Fruit fly (Drosophila melanogaster) Kc167 (cell line): ENCODE results near the gene CG9932.

ENCODE experiments used
- Myc ChIP-seq: fragments of >200 bp; optimal IDR thresholded peaks from 2 replicates; lab custom pipeline; 2017; ENCODE audit warnings: missing external identifiers
- Sin3A ChIP-seq: fragments of >200 bp; optimal IDR thresholded peaks from 2 replicates; lab custom pipeline; 2018; ENCODE audit warnings: missing external identifiers
- h ChIP-seq: fragments of >200 bp; optimal IDR thresholded peaks from 3 replicates; lab custom pipeline; 2018; ENCODE audit warnings: missing external identifiers
- insv ChIP-seq: fragments of >200 bp; optimal IDR thresholded peaks from 3 replicates; lab custom pipeline; 2018; ENCODE audit warnings: missing external identifiers
- psq ChIP-seq: fragments of >200 bp; optimal IDR thresholded peaks from 2 replicates; lab custom pipeline; 2017; ENCODE audit warnings: missing external identifiers
- ttk ChIP-seq: sonication (Bioruptor generic); optimal IDR thresholded peaks from 2 replicates; lab custom pipeline; 2017; ENCODE audit warnings: missing external identifiers

Gene CG9932

DNA sequence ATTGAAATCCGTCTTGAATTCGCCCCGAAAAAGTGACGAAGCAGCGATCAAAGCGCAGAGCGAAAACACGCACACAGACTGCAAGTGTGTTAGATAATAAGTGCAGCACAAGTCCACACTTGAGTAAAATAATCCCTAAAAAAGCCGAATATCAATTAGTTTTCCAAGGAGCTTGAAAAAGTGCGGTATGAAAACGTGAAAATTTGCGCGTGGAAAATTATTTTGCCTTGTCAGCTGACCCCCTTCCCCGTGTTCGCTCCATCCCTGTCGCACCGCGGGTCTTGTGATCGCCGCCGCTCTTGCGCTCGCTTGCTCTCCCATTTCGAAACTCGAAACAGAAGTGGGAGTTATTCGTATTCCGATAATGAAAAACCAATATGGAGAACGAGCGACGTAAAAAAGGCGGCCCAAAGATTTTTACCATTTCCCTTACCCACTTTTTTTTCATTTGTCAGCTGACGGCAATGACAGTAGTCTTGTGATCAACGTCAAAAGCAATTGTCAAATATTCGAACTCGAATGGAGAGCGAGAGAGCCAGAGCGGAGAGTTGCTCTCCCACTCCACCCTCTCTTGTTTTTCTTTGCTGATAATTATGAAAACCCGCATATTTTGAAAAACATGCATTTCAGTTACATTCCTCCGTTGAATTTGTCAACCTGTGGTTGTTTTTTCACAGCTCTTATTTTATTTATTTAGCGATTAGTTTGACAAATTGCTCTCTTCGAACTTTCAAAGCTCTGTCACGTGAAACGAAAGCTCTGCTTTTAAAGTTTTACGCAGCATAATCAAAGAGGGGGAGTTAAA lies 85.2 kb downstream of the CG9932 start:
- TF ChIP-seq insv (lab: Kevin White, UChicago) (no peak), Sin3A (lab: Kevin White, UChicago) (no peak), ttk (lab: Kevin White, UChicago) (no peak), psq (lab: Kevin White, UChicago) (peak; percentile 26), Myc (lab: Kevin White, UChicago) (no peak)

DNA sequence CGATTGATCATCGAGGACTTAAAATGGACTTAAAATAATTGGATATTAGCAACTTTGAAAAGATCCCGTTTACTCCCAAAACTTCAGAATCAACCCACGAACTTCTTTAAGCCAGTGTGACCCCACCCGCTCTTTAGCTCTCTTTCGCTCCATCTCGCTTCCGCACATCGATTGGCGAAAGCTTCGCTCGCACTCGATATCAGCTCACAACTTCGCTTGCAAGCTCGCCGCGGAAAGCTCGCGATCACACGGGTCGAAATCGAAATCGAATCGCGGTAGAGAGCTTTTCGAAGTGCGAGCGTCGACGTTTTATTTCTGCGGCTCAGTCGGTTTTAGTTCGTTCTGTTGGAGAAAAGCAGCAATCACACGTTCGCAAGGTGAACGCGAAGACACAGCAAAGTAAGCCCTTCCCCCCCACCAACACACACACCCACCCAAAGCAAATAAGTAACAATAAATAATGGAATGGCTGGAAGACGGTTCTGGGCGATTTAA lies 85.8 kb downstream of the CG9932 start, which contains the start of gene Vha68-2:
Vha68-2 (plus strand) TSS at position 278 of the 495 bp plus-strand sequence.
- TF ChIP-seq insv (lab: Kevin White, UChicago) (no peak), Myc (lab: Kevin White, UChicago) (no peak), psq (lab: Kevin White, UChicago) (no peak), h (no peak), ttk (lab: Kevin White, UChicago) (no peak), Sin3A (lab: Kevin White, UChicago) (no peak)
